Worm (Caenorhabditis elegans) whole organism, L4 larva: Measurements from ENCODE around the gene F33A8.7.
A peak's percentile ranks its signal among the peaks of the same experiment; 100 is the strongest.

Experiments
- R02D3.7 ChIP-seq: fragments of 150-350 bp; sonication (generic microtip); optimal IDR thresholded peaks from 3 replicates; lab custom pipeline; 2014; ENCODE audit warnings: missing biosample characterization, missing genetic modification characterization
- T26A8.4 ChIP-seq: fragments of 200-800 bp; sonication (Bioruptor generic); IDR thresholded peaks from 2 replicates; pipeline ENCODE4 v1.3.6; 2022; ENCODE audit warnings: missing genetic modification characterization, missing compliant biosample characterization
- Y105C5A.15 ChIP-seq: fragments of 200-800 bp; sonication (Bioruptor generic); IDR thresholded peaks from 2 replicates; pipeline ENCODE4 v1.3.6; 2022; ENCODE audit warnings: missing genetic modification characterization, missing compliant biosample characterization
- Y48G9A.11 ChIP-seq: fragments of 200-800 bp; sonication (Bioruptor generic); IDR thresholded peaks from 2 replicates; pipeline ENCODE4 v1.3.6; 2022; ENCODE audit warnings: missing genetic modification reagents, missing genetic modification characterization, missing compliant biosample characterization
- ceh-28 ChIP-seq: fragments of 150-350 bp; optimal IDR thresholded peaks from 2 replicates; lab custom pipeline; 2014; ENCODE audit warnings: missing biosample characterization, missing genetic modification reagents, missing genetic modification characterization
- ceh-44 ChIP-seq: fragments of 200-800 bp; sonication (Bioruptor generic); IDR thresholded peaks from 2 replicates; pipeline ENCODE4 v1.3.6; 2022; ENCODE audit warnings: missing genetic modification reagents, missing genetic modification characterization, missing compliant biosample characterization
- ctbp-1 ChIP-seq: fragments of 200-800 bp; sonication (Bioruptor generic); IDR thresholded peaks from 2 replicates; pipeline ENCODE4 v1.3.6; 2022; ENCODE audit warnings: missing genetic modification reagents, missing genetic modification characterization, missing compliant biosample characterization
- daf-16 ChIP-seq, 3 experiments: sonication (generic microtip); optimal IDR thresholded peaks; 2 replicates each; lab custom pipeline; 2016 to 2017; ENCODE audit warnings: missing genetic modification characterization in 3 of 3, missing genetic modification reagents in 3 of 3, mild to moderate bottlenecking in 2 of 3, missing compliant biosample characterization in 2 of 3, missing biosample characterization in 1 of 3, moderate library complexity in 1 of 3
- daf-8 ChIP-seq: fragments of 200-800 bp; sonication (Bioruptor generic); IDR thresholded peaks from 2 replicates; pipeline ENCODE4 v1.3.6; 2022; ENCODE audit warnings: missing genetic modification characterization, missing compliant biosample characterization
- dpl-1 ChIP-seq: fragments of 150-350 bp; optimal IDR thresholded peaks from 2 replicates; lab custom pipeline; 2014; ENCODE audit warnings: missing biosample characterization, missing genetic modification reagents, missing genetic modification characterization
- duxl-1 ChIP-seq: sonication (generic microtip); optimal IDR thresholded peaks from 2 replicates; lab custom pipeline; 2016; ENCODE audit warnings: mild to moderate bottlenecking, missing genetic modification characterization, moderate library complexity, missing compliant biosample characterization; ENCODE audit not compliant: poor library complexity
- dve-1 ChIP-seq: sonication (generic microtip); optimal IDR thresholded peaks from 2 replicates; lab custom pipeline; 2017; ENCODE audit warnings: antibody characterized with exemption, mild to moderate bottlenecking, missing genetic modification characterization, missing compliant biosample characterization; ENCODE audit not compliant: insufficient read depth
- egl-43 ChIP-seq: fragments of 200-800 bp; sonication (Bioruptor generic); IDR thresholded peaks from 2 replicates; pipeline ENCODE4 v1.3.6; 2022; ENCODE audit warnings: missing genetic modification reagents, missing genetic modification characterization, missing compliant biosample characterization
- fkh-10 ChIP-seq: fragments of 150-350 bp; optimal IDR thresholded peaks from 2 replicates; lab custom pipeline; 2014; ENCODE audit warnings: missing biosample characterization, missing genetic modification reagents, missing genetic modification characterization
- fos-1 ChIP-seq: fragments of 150-350 bp; optimal IDR thresholded peaks from 2 replicates; lab custom pipeline; 2014; ENCODE audit warnings: missing biosample characterization, missing genetic modification characterization
- gei-8 ChIP-seq: fragments of 200-800 bp; sonication (Bioruptor generic); optimal IDR thresholded peaks from 2 replicates; lab custom pipeline; 2018; ENCODE audit warnings: mild to moderate bottlenecking, missing genetic modification characterization, missing compliant biosample characterization
- hlh-11 ChIP-seq: fragments of 200-800 bp; sonication (Bioruptor generic); optimal IDR thresholded peaks from 2 replicates; lab custom pipeline; 2018; ENCODE audit warnings: mild to moderate bottlenecking, missing genetic modification characterization, missing compliant biosample characterization
- hlh-30 ChIP-seq: sonication (generic microtip); optimal IDR thresholded peaks from 2 replicates; lab custom pipeline; 2017; ENCODE audit warnings: antibody characterized with exemption, mild to moderate bottlenecking, missing genetic modification characterization, missing compliant biosample characterization; ENCODE audit not compliant: insufficient read depth
- hmg-1.1 ChIP-seq: fragments of 200-800 bp; sonication (Bioruptor generic); IDR thresholded peaks from 2 replicates; pipeline ENCODE4 v1.3.6; 2022; ENCODE audit warnings: missing genetic modification reagents, missing genetic modification characterization, missing compliant biosample characterization
- jun-1 ChIP-seq: fragments of 150-350 bp; optimal IDR thresholded peaks from 2 replicates; lab custom pipeline; 2014; ENCODE audit warnings: missing biosample characterization, missing genetic modification reagents, missing genetic modification characterization
- lim-7 ChIP-seq: fragments of 200-800 bp; sonication (Bioruptor generic); IDR thresholded peaks from 2 replicates; pipeline ENCODE4 v1.3.6; 2022; ENCODE audit warnings: missing genetic modification characterization, missing compliant biosample characterization
- lin-1 ChIP-seq: fragments of 200-800 bp; sonication (Bioruptor generic); IDR thresholded peaks from 2 replicates; pipeline ENCODE4 v1.3.6; 2022; ENCODE audit warnings: missing genetic modification reagents, missing genetic modification characterization, missing compliant biosample characterization
- lin-29 ChIP-seq: fragments of 200-800 bp; sonication (Bioruptor generic); IDR thresholded peaks from 2 replicates; pipeline ENCODE4 v1.3.6; 2022; ENCODE audit warnings: missing genetic modification reagents, missing genetic modification characterization, missing compliant biosample characterization
- lin-38 ChIP-seq: fragments of 200-800 bp; sonication (Bioruptor generic); IDR thresholded peaks from 2 replicates; pipeline ENCODE4 v1.3.6; 2022; ENCODE audit warnings: missing genetic modification reagents, missing genetic modification characterization, missing compliant biosample characterization
- lsy-2 ChIP-seq, 2 experiments: fragments of 150-350 bp in 1 of 2; sonication (generic microtip) in 1 of 2; optimal IDR thresholded peaks; 2 replicates each; lab custom pipeline; 2014 to 2017; ENCODE audit warnings: missing biosample characterization in 2 of 2, missing genetic modification characterization in 2 of 2
- madf-5 ChIP-seq, 2 experiments: fragments of 200-800 bp; sonication (Bioruptor generic); IDR thresholded peaks; 2 replicates each; pipeline ENCODE4 v1.3.6; 2022; ENCODE audit warnings: missing compliant biosample characterization in 2 of 2, missing genetic modification characterization in 2 of 2
- madf-9 ChIP-seq: fragments of 200-800 bp; sonication (Bioruptor generic); conservative IDR thresholded peaks from 2 replicates; pipeline ENCODE4 v1.3.6; 2022; ENCODE audit warnings: missing genetic modification reagents, missing genetic modification characterization, missing compliant biosample characterization
- mxl-3 ChIP-seq: fragments of 200-800 bp; sonication (Bioruptor generic); optimal IDR thresholded peaks from 2 replicates; lab custom pipeline; 2018; ENCODE audit warnings: mild to moderate bottlenecking, missing genetic modification characterization, missing compliant biosample characterization
- nhr-10 ChIP-seq: fragments of 150-350 bp; optimal IDR thresholded peaks from 2 replicates; lab custom pipeline; 2014; ENCODE audit warnings: missing biosample characterization, missing genetic modification characterization
- nhr-102 ChIP-seq: sonication (generic microtip); optimal IDR thresholded peaks from 2 replicates; lab custom pipeline; 2016; ENCODE audit warnings: mild to moderate bottlenecking, missing genetic modification characterization, moderate library complexity, missing compliant biosample characterization
- nhr-11 ChIP-seq: fragments of 150-350 bp; optimal IDR thresholded peaks from 2 replicates; lab custom pipeline; 2014; ENCODE audit warnings: missing biosample characterization, missing genetic modification characterization
- nhr-28 ChIP-seq: fragments of 150-350 bp; optimal IDR thresholded peaks from 2 replicates; lab custom pipeline; 2014; ENCODE audit warnings: missing biosample characterization, missing genetic modification characterization
- nhr-42 ChIP-seq: fragments of 200-800 bp; sonication (Bioruptor generic); IDR thresholded peaks from 2 replicates; pipeline ENCODE4 v1.3.6; 2022; ENCODE audit warnings: missing genetic modification characterization, missing compliant biosample characterization
- rbr-2 ChIP-seq: sonication (generic microtip); optimal IDR thresholded peaks from 2 replicates; lab custom pipeline; 2016; ENCODE audit warnings: missing genotype, missing genetic modification characterization, missing compliant biosample characterization
- saeg-2 ChIP-seq: fragments of 200-800 bp; sonication (Bioruptor generic); IDR thresholded peaks from 2 replicates; pipeline ENCODE4 v1.3.6; 2022; ENCODE audit warnings: missing genetic modification reagents, missing genetic modification characterization, missing compliant biosample characterization
- set-16 ChIP-seq: fragments of 200-800 bp; sonication (Bioruptor generic); IDR thresholded peaks from 2 replicates; pipeline ENCODE4 v1.3.6; 2022; ENCODE audit warnings: missing genetic modification reagents, missing genetic modification characterization, missing compliant biosample characterization
- unc-39 ChIP-seq: sonication (generic microtip); optimal IDR thresholded peaks from 2 replicates; lab custom pipeline; 2017; ENCODE audit warnings: missing biosample characterization, missing genetic modification characterization
- unc-62 ChIP-seq, 3 experiments: fragments of 150-350 bp in 1 of 3; sonication (generic microtip); optimal IDR thresholded peaks in 2 of 3; peaks in 1 of 3; 1 replicate in 1 of 3; 2 replicates in 2 of 3; lab custom pipeline; 2014 to 2017; ENCODE audit warnings: missing biosample characterization in 3 of 3, missing genetic modification characterization in 3 of 3, missing genetic modification reagents in 3 of 3, missing genotype in 1 of 3
- vab-7 ChIP-seq: fragments of 200-800 bp; sonication (Bioruptor generic); IDR thresholded peaks from 2 replicates; pipeline ENCODE4 v1.3.6; 2022; ENCODE audit warnings: missing genetic modification reagents, missing genetic modification characterization, missing compliant biosample characterization
- zag-1 ChIP-seq: fragments of 150-350 bp; optimal IDR thresholded peaks from 2 replicates; lab custom pipeline; 2014; ENCODE audit warnings: missing biosample characterization, missing genetic modification characterization
- ztf-11 ChIP-seq: fragments of 150-350 bp; optimal IDR thresholded peaks from 2 replicates; lab custom pipeline; 2014; ENCODE audit warnings: missing biosample characterization, missing genetic modification characterization

Gene F33A8.7

ce11 chrII:11042878-11043331 lies 17.4 kb upstream of the F33A8.7 start (continued):
- TF ChIP-seq madf-5 (GFP tag; IDR thresholded peaks at IDR 0.05; lab: Robert Waterston, UW) (no peak), zag-1 (no peak), lin-29 (no peak), ceh-28 (peak; percentile 58), ceh-44 (GFP tag; lab: Robert Waterston, UW) (no peak), daf-16 (GFP tag; optimal IDR thresholded peaks at IDR 0.05; lab: Kevin White, UChicago) (peak in 1 of 2 experiments; percentile 13), daf-16 (tag; optimal IDR thresholded peaks at IDR 0.05; lab: Kevin White, UChicago) (peak; percentile 67), T26A8.4 (peak; percentile 62; the same call in 1 of the 2 replicates), nhr-102 (peak; percentile 20), nhr-42 (no peak), madf-9 (GFP tag; lab: Robert Waterston, UW) (0 out of 2 replicates have a peak, but pooled peaks have one; percentile 13), Y48G9A.11 (GFP tag; lab: Robert Waterston, UW) (0 out of 2 replicates have a peak, but pooled peaks have one; percentile 20), jun-1 (peak; percentile 38), ctbp-1 (peak; percentile 56; the same call in 1 of the 2 replicates), dve-1 (peak; percentile 69), duxl-1 (tag; lab: Kevin White, UChicago) (peak; percentile 59), daf-8 (GFP tag; lab: Robert Waterston, UW) (no peak), lim-7 (GFP tag; lab: Robert Waterston, UW) (no peak)

- no peak for TF ChIP-seq Y48G9A.11 (GFP tag; lab: Robert Waterston, UW)
- no peak for TF ChIP-seq Y105C5A.15 (GFP tag; lab: Robert Waterston, UW)
- TF ChIP-seq nhr-11 (tag; lab: Kevin White, UChicago) = peak; percentile 52
- no peak for TF ChIP-seq madf-9 (GFP tag; lab: Robert Waterston, UW)
- TF ChIP-seq mxl-3 (GFP tag; lab: Kevin White, UChicago) = no peak
- no peak for TF ChIP-seq unc-39 (tag; lab: Kevin White, UChicago)
- TF ChIP-seq lsy-2 (tag; optimal IDR thresholded peaks at IDR 0.05; lab: Kevin White, UChicago) = peak in 1 of 2 experiments; percentile 66
- TF ChIP-seq vab-7 = no peak
- peak; percentile 28 for TF ChIP-seq set-16
- peak; percentile 9 for TF ChIP-seq dpl-1 (GFP tag; lab: Kevin White, UChicago)
- no peak for TF ChIP-seq saeg-2 (GFP tag; lab: Robert Waterston, UW)
- no peak for TF ChIP-seq madf-5 (GFP tag; IDR thresholded peaks at IDR 0.05; lab: Robert Waterston, UW)
- TF ChIP-seq rbr-2 (tag; lab: Kevin White, UChicago) = peak; percentile 16
- TF ChIP-seq hlh-30 (tag; lab: Kevin White, UChicago) = peak; percentile 91
- no peak for TF ChIP-seq nhr-28
- TF ChIP-seq lin-38 (GFP tag; lab: Robert Waterston, UW) = peak; percentile 26; the same call in 1 of the 2 replicates
- no peak for TF ChIP-seq R02D3.7
- peak; percentile 62; the same call in 1 of the 2 replicates for TF ChIP-seq hmg-1.1 (GFP tag; lab: Robert Waterston, UW)
- no peak for TF ChIP-seq fos-1
- no peak for TF ChIP-seq ztf-11 (tag; lab: Kevin White, UChicago)
- peak; percentile 61 for TF ChIP-seq ceh-28
- no peak for TF ChIP-seq lin-1 (GFP tag; lab: Robert Waterston, UW)
- no peak for TF ChIP-seq lin-29
- TF ChIP-seq gei-8 (GFP tag; lab: Kevin White, UChicago) = no peak
- no peak for TF ChIP-seq nhr-10 (tag; lab: Kevin White, UChicago)
- peak in 1 of 2 experiments; percentile 93 for TF ChIP-seq unc-62 (GFP tag; optimal IDR thresholded peaks at IDR 0.05 in 1 of 2; lab: Kevin White, UChicago)
- TF ChIP-seq unc-62 (tag; optimal IDR thresholded peaks at IDR 0.05; lab: Kevin White, UChicago) = no peak
- no peak for TF ChIP-seq fkh-10 (GFP tag; lab: Kevin White, UChicago)
- peak; percentile 49 for TF ChIP-seq hlh-11
- TF ChIP-seq egl-43 (GFP tag; lab: Robert Waterston, UW) = 0 out of 2 replicates have a peak, but pooled peaks have one; percentile 44
Measured at ce11 chrII:11041846-11042262, 16.4 kb upstream of the F33A8.7 start.
